Worm (Caenorhabditis elegans): ENCODE measurements around the gene T11F9.21.

Gene T11F9.21

ce11 chrV:11515145-11515544 lies 22.6 kb downstream of the T11F9.21 start:
- no peak for TF ChIP-seq K02D7.2 (tag; optimal IDR thresholded peaks at IDR 0.05)

- TF ChIP-seq elt-2 (tag; optimal IDR thresholded peaks at IDR 0.05) (no peak), ceh-30 (tag; optimal IDR thresholded peaks at IDR 0.05) (no peak), ztf-16 (tag; optimal IDR thresholded peaks at IDR 0.05) (no peak), C38D4.7 (GFP tag; optimal IDR thresholded peaks at IDR 0.05) (no peak), pros-1 (tag; optimal IDR thresholded peaks at IDR 0.05) (no peak), ahr-1 (tag; optimal IDR thresholded peaks at IDR 0.05) (no peak), ceh-9 (tag; optimal IDR thresholded peaks at IDR 0.05) (no peak), C08G9.2 (tag; optimal IDR thresholded peaks at IDR 0.05) (no peak), nhr-232 (tag; optimal IDR thresholded peaks at IDR 0.05) (no peak), tbx-7 (tag; optimal IDR thresholded peaks at IDR 0.05) (no peak), ceh-19 (GFP tag; optimal IDR thresholded peaks at IDR 0.05) (no peak), pag-3 (tag; optimal IDR thresholded peaks at IDR 0.05; ENCODE audit: borderline replicate concordance) (no peak), ref-2 (tag; optimal IDR thresholded peaks at IDR 0.05) (no peak), elt-4 (tag; optimal IDR thresholded peaks at IDR 0.05) (no peak), unc-3 (GFP tag; conservative IDR thresholded peaks at IDR 0.05) (no peak), unc-3 (tag; optimal IDR thresholded peaks at IDR 0.05) (no peak), nhr-11 (tag; optimal IDR thresholded peaks at IDR 0.05) (no peak), ceh-2 (tag; optimal IDR thresholded peaks at IDR 0.05) (no peak)
Observed at ce11 chrV:11516141-11516591, 23.6 kb downstream of the T11F9.21 start, which contains the start of gene sdz-8. sdz-8 (minus strand) TSS chrV:11516191.

ce11 chrV:11517789-11518188 lies 25.2 kb downstream of the T11F9.21 start, which contains the start of gene C55A6.4:
C55A6.4 (minus strand) TSS chrV:11517889.
- TF ChIP-seq dmd-4 (tag; optimal IDR thresholded peaks at IDR 0.05; ENCODE audit: borderline replicate concordance) (no peak), ztf-16 (tag; optimal IDR thresholded peaks at IDR 0.05) (no peak), unc-55 (GFP tag; optimal IDR thresholded peaks at IDR 0.05) (no peak), T23F11.4 (GFP tag; optimal IDR thresholded peaks at IDR 0.05) (no peak), hlh-8 (tag; optimal IDR thresholded peaks at IDR 0.05) (no peak), syd-9 (tag; optimal IDR thresholded peaks at IDR 0.05) (no peak), ref-2 (tag; optimal IDR thresholded peaks at IDR 0.05) (no peak)

- no peak for TF ChIP-seq K09A11.1 (tag; optimal IDR thresholded peaks at IDR 0.05; ENCODE audit: insufficient read depth)
- TF ChIP-seq npax-4 (tag; optimal IDR thresholded peaks at IDR 0.05) = no peak
- no peak for TF ChIP-seq ceh-45 (GFP tag; IDR thresholded peaks at IDR 0.05)
- no peak for TF ChIP-seq ceh-48 (tag; optimal IDR thresholded peaks at IDR 0.05)
- TF ChIP-seq ttx-3 (tag; optimal IDR thresholded peaks at IDR 0.05) = no peak
- no peak for TF ChIP-seq hlh-13 (GFP tag; optimal IDR thresholded peaks at IDR 0.05)
- no peak for TF ChIP-seq che-1 (tag; optimal IDR thresholded peaks at IDR 0.05)
Observed at ce11 chrV:11520215-11520614, 27.7 kb downstream of the T11F9.21 start, which contains the start of the genes C55A6.11 and C55A6.7. C55A6.11 (plus strand) TSS chrV:11520515. C55A6.7 (minus strand) TSS chrV:11520530.

ce11 chrV:11521448-11521847 lies 28.9 kb downstream of the T11F9.21 start, which contains the start of gene pafo-1:
pafo-1 (plus strand) TSS chrV:11521703.
- TF ChIP-seq gmeb-2 (tag; optimal IDR thresholded peaks at IDR 0.05) (peak; percentile 50), nhr-232 (tag; optimal IDR thresholded peaks at IDR 0.05) (no peak), C08G9.2 (tag; optimal IDR thresholded peaks at IDR 0.05) (no peak), ceh-2 (tag; optimal IDR thresholded peaks at IDR 0.05) (no peak), fkh-10 (GFP tag; optimal IDR thresholded peaks at IDR 0.05) (no peak), sox-2 (GFP tag; IDR thresholded peaks at IDR 0.05) (0 out of 2 replicates have a peak, but pooled peaks have one; percentile 33), npax-4 (tag; optimal IDR thresholded peaks at IDR 0.05) (no peak), hlh-6 (tag; optimal IDR thresholded peaks at IDR 0.05) (no peak), lim-6 (tag; optimal IDR thresholded peaks at IDR 0.05) (no peak), eyg-1 (tag; optimal IDR thresholded peaks at IDR 0.05) (no peak), ceh-30 (tag; optimal IDR thresholded peaks at IDR 0.05) (no peak), sdc-2 (tag; optimal IDR thresholded peaks at IDR 0.05) (no peak), ceh-9 (tag; optimal IDR thresholded peaks at IDR 0.05) (no peak), unc-86 (tag; optimal IDR thresholded peaks at IDR 0.05) (peak; percentile 52), hlh-15 (tag; optimal IDR thresholded peaks at IDR 0.05) (no peak), tbx-2 (tag; optimal IDR thresholded peaks at IDR 0.05) (peak; percentile 57), C38D4.7 (GFP tag; optimal IDR thresholded peaks at IDR 0.05) (peak; percentile 30), mec-3 (tag; optimal IDR thresholded peaks at IDR 0.05; ENCODE audit: borderline replicate concordance) (no peak), ceh-34 (tag; optimal IDR thresholded peaks at IDR 0.05) (no peak), rnt-1 (tag; optimal IDR thresholded peaks at IDR 0.05) (peak; percentile 25), dve-1 (tag; optimal IDR thresholded peaks at IDR 0.05) (peak; percentile 27), T23F11.4 (GFP tag; optimal IDR thresholded peaks at IDR 0.05) (no peak)
